Fruit fly (Drosophila melanogaster): Measurements from ENCODE around the gene Alg14.

- TF ChIP-seq CG7368 (GFP tag; optimal IDR thresholded peaks at IDR 0.05) (no peak), Ets96B (tag; optimal IDR thresholded peaks at IDR 0.05) (no peak), CG6854 (GFP tag; optimal IDR thresholded peaks at IDR 0.05) (no peak), ss (GFP tag; optimal IDR thresholded peaks at IDR 0.05) (no peak), CG1621 (tag; optimal IDR thresholded peaks at IDR 0.05) (no peak), Smox (GFP tag; optimal IDR thresholded peaks at IDR 0.05) (no peak), Lpt (GFP tag; optimal IDR thresholded peaks at IDR 0.05) (no peak), eg (GFP tag; IDR thresholded peaks at IDR 0.05) (no peak)
Measured at dm6 chrX:15501706-15502267, 29.8 kb downstream of the Alg14 start.

Data from whole organism, prepupa.